Fruit fly (Drosophila melanogaster) whole organism, wandering third instar larva: ENCODE results near the gene Egfrap.

Experiments
- Abd-B ChIP-seq: fragments of >200 bp; optimal IDR thresholded peaks from 2 replicates; lab custom pipeline; 2017; ENCODE audit warnings: missing biosample characterization, missing genetic modification characterization
- CG32264 ChIP-seq: fragments of 200-800 bp; sonication (Bioruptor generic); optimal IDR thresholded peaks from 2 replicates; lab custom pipeline; 2016; ENCODE audit warnings: missing biosample characterization, missing genetic modification characterization
- CG9705 ChIP-seq: fragments of 200-800 bp; sonication (Bioruptor generic); optimal IDR thresholded peaks from 2 replicates; lab custom pipeline; 2018; ENCODE audit warnings: missing biosample characterization, mild to moderate bottlenecking, missing genetic modification characterization
- CrebA ChIP-seq: fragments of 200-800 bp; sonication (Bioruptor generic); optimal IDR thresholded peaks from 2 replicates; lab custom pipeline; 2016; ENCODE audit warnings: missing biosample characterization, mild to moderate bottlenecking, missing genetic modification characterization, borderline replicate concordance
- Dif ChIP-seq: fragments of 200-275, 200-300 bp; sonication (Bioruptor generic); optimal IDR thresholded peaks from 2 replicates; lab custom pipeline; 2018; ENCODE audit warnings: missing biosample characterization, missing genetic modification characterization; ENCODE audit not compliant: partially characterized antibody
- GATAd ChIP-seq: sonication (Bioruptor generic); optimal IDR thresholded peaks from 2 replicates; lab custom pipeline; 2016; ENCODE audit warnings: missing biosample characterization, missing genetic modification characterization
- HLH106 ChIP-seq: fragments of 200-800 bp; optimal IDR thresholded peaks from 3 replicates; lab custom pipeline; 2019; ENCODE audit warnings: missing biosample characterization, mild to moderate bottlenecking, missing genetic modification characterization, moderate library complexity
- Hnf4 ChIP-seq: fragments of 200-800 bp; sonication (Bioruptor generic); optimal IDR thresholded peaks from 2 replicates; lab custom pipeline; 2016; ENCODE audit warnings: missing biosample characterization, mild to moderate bottlenecking, missing genetic modification characterization
- Hr78 ChIP-seq: fragments of >200 bp; optimal IDR thresholded peaks from 2 replicates; lab custom pipeline; 2017; ENCODE audit warnings: missing biosample characterization, missing genetic modification characterization
- Hr83 ChIP-seq: fragments of 200-300 bp; sonication (Bioruptor generic); optimal IDR thresholded peaks from 2 replicates; lab custom pipeline; 2016; ENCODE audit warnings: missing biosample characterization, mild to moderate bottlenecking, missing genetic modification characterization, moderate library complexity; ENCODE audit not compliant: poor library complexity, severe bottlenecking
- Jra ChIP-seq: sonication (Bioruptor generic); optimal IDR thresholded peaks from 2 replicates; lab custom pipeline; 2016; ENCODE audit warnings: missing biosample characterization, missing genetic modification characterization
- Mio ChIP-seq: sonication (Bioruptor generic); optimal IDR thresholded peaks from 2 replicates; lab custom pipeline; 2016; ENCODE audit warnings: missing biosample characterization, missing genetic modification characterization
- Myc ChIP-seq: fragments of >200 bp; optimal IDR thresholded peaks from 2 replicates; lab custom pipeline; 2017
- N ChIP-seq: fragments of >200 bp; optimal IDR thresholded peaks from 2 replicates; lab custom pipeline; 2018; ENCODE audit warnings: missing biosample characterization, missing external identifiers, missing genetic modification characterization
- OdsH ChIP-seq: fragments of 200-800 bp; sonication (Bioruptor generic); optimal IDR thresholded peaks from 2 replicates; lab custom pipeline; 2016; ENCODE audit warnings: missing biosample characterization, mild to moderate bottlenecking, missing genetic modification characterization
- Sp1 ChIP-seq: fragments of 200-800 bp; sonication (Bioruptor generic); optimal IDR thresholded peaks from 3 replicates; lab custom pipeline; 2019; ENCODE audit warnings: missing biosample characterization, mild to moderate bottlenecking, missing genetic modification characterization, moderate library complexity
- brk ChIP-seq: fragments of 200-800 bp; sonication (Bioruptor generic); optimal IDR thresholded peaks from 2 replicates; lab custom pipeline; 2016; ENCODE audit warnings: missing biosample characterization, mild to moderate bottlenecking, missing genetic modification characterization
- dl ChIP-seq, 2 experiments: fragments of 175-275, 200-275 bp in 1 of 2; fragments of 200-275 bp in 1 of 2; sonication (Bioruptor generic); optimal IDR thresholded peaks; lab custom pipeline; 2018; ENCODE audit warnings: mild to moderate bottlenecking in 2 of 2, missing biosample characterization in 2 of 2, missing genetic modification characterization in 2 of 2, moderate library complexity in 2 of 2; ENCODE audit not compliant: partially characterized antibody in 2 of 2, insufficient read depth in 1 of 2
- ey ChIP-seq: fragments of 200-800 bp; sonication (Bioruptor generic); optimal IDR thresholded peaks from 2 replicates; lab custom pipeline; 2016; ENCODE audit warnings: missing biosample characterization, missing genetic modification characterization
- fru ChIP-seq: fragments of 200-800 bp; sonication (Bioruptor generic); optimal IDR thresholded peaks from 3 replicates; lab custom pipeline; 2016; ENCODE audit warnings: missing biosample characterization, mild to moderate bottlenecking, missing genetic modification characterization
- h ChIP-seq: fragments of 200-800 bp; sonication (Bioruptor generic); optimal IDR thresholded peaks from 3 replicates; lab custom pipeline; 2016; ENCODE audit warnings: missing biosample characterization, mild to moderate bottlenecking, missing genetic modification characterization
- lola ChIP-seq: fragments of >200 bp; optimal IDR thresholded peaks from 2 replicates; lab custom pipeline; 2017; ENCODE audit warnings: missing biosample characterization, missing genetic modification characterization
- pan ChIP-seq: fragments of >200 bp; optimal IDR thresholded peaks from 2 replicates; lab custom pipeline; 2017
- rgr ChIP-seq: fragments of 200-800 bp; sonication (Bioruptor generic); optimal IDR thresholded peaks from 3 replicates; lab custom pipeline; 2016; ENCODE audit warnings: missing biosample characterization, mild to moderate bottlenecking, missing genetic modification characterization
- sage ChIP-seq: fragments of 200-800 bp; sonication (Bioruptor generic); optimal IDR thresholded peaks from 2 replicates; lab custom pipeline; 2016; ENCODE audit warnings: missing biosample characterization, mild to moderate bottlenecking, missing genetic modification characterization
- sv ChIP-seq: fragments of 200-800 bp; sonication (Bioruptor generic); optimal IDR thresholded peaks from 3 replicates; lab custom pipeline; 2016; ENCODE audit warnings: missing biosample characterization, missing genetic modification characterization
- tai ChIP-seq: sonication (Bioruptor generic); optimal IDR thresholded peaks from 2 replicates; lab custom pipeline; 2016; ENCODE audit warnings: missing biosample characterization, missing genetic modification characterization
- usp ChIP-seq: fragments of >200 bp; optimal IDR thresholded peaks from 2 replicates; lab custom pipeline; 2017; ENCODE audit warnings: missing biosample characterization, missing genetic modification characterization
- woc ChIP-seq: sonication (Bioruptor generic); optimal IDR thresholded peaks from 2 replicates; lab custom pipeline; 2016; ENCODE audit warnings: missing biosample characterization, mild to moderate bottlenecking, missing genetic modification characterization

Gene Egfrap

dm6 chr3L:5952132-5952531 lies 1.7 kb upstream of the Egfrap start:
- peak; percentile 2 for TF ChIP-seq HLH106
- TF ChIP-seq lola, result no peak
- TF ChIP-seq Hnf4 (GFP tag; lab: Kevin White, UChicago), result no peak
- TF ChIP-seq fru (GFP tag; lab: Kevin White, UChicago), result peak; percentile 25
- TF ChIP-seq Abd-B (GFP tag; lab: Kevin White, UChicago), result no peak
- TF ChIP-seq sv (GFP tag; lab: Kevin White, UChicago), result no peak
- TF ChIP-seq Myc, result no peak
- TF ChIP-seq N (GFP tag; lab: Kevin White, UChicago), result no peak
- TF ChIP-seq Sp1 (GFP tag; lab: Kevin White, UChicago), result no peak
- TF ChIP-seq, all 38 proteins: peak for 2

- TF ChIP-seq Hr83 (GFP tag; lab: Kevin White, UChicago), result no peak
- TF ChIP-seq sage (GFP tag; lab: Kevin White, UChicago), result no peak
- no peak for TF ChIP-seq Abd-B (GFP tag; lab: Kevin White, UChicago)
- TF ChIP-seq tai (GFP tag; lab: Kevin White, UChicago), result no peak
- no peak for TF ChIP-seq Sp1 (GFP tag; lab: Kevin White, UChicago)
- TF ChIP-seq CG32264 (GFP tag; lab: Kevin White, UChicago), result no peak
- no peak for TF ChIP-seq CrebA (GFP tag; lab: Kevin White, UChicago)
- no peak for TF ChIP-seq rgr (GFP tag; lab: Kevin White, UChicago)
- TF ChIP-seq OdsH (GFP tag; lab: Kevin White, UChicago), result no peak
- TF ChIP-seq GATAd, result no peak
- TF ChIP-seq Mio, result no peak
- no peak for TF ChIP-seq HLH106
- no peak for TF ChIP-seq usp (GFP tag; lab: Kevin White, UChicago)
- TF ChIP-seq lola, result no peak
- TF ChIP-seq, all 38 proteins: peak for 0
Observed at dm6 chr3L:5947110-5947731, 3.2 kb downstream of the Egfrap start.

- TF ChIP-seq pan (lab: Kevin White, UChicago), result no peak
- no peak for TF ChIP-seq GATAd
- no peak for TF ChIP-seq Sp1 (GFP tag; lab: Kevin White, UChicago)
- no peak for TF ChIP-seq OdsH (GFP tag; lab: Kevin White, UChicago)
- no peak for TF ChIP-seq h (GFP tag; lab: Kevin White, UChicago)
- TF ChIP-seq Hr78 (GFP tag; lab: Kevin White, UChicago), result no peak
- no peak for TF ChIP-seq rgr (GFP tag; lab: Kevin White, UChicago)
- TF ChIP-seq brk (GFP tag; lab: Kevin White, UChicago), result no peak
- TF ChIP-seq ey (GFP tag; lab: Kevin White, UChicago), result no peak
- no peak for TF ChIP-seq HLH106
- TF ChIP-seq dl (GFP tag; optimal IDR thresholded peaks at IDR 0.05; lab: Kevin White, UChicago; ENCODE audit: insufficient read depth in 1 of 2, partially characterized antibody in 2 of 2), result no peak
- TF ChIP-seq usp (GFP tag; lab: Kevin White, UChicago), result no peak
- TF ChIP-seq sage (GFP tag; lab: Kevin White, UChicago), result no peak
- no peak for TF ChIP-seq CG9705 (GFP tag; lab: Kevin White, UChicago)
- no peak for TF ChIP-seq N (GFP tag; lab: Kevin White, UChicago)
- no peak for TF ChIP-seq Jra (GFP tag; lab: Kevin White, UChicago)
- no peak for TF ChIP-seq Myc
- TF ChIP-seq Dif (GFP tag; lab: Kevin White, UChicago), result no peak
- TF ChIP-seq Hnf4 (GFP tag; lab: Kevin White, UChicago), result no peak
Observed at dm6 chr3L:5945571-5945970, 4.9 kb downstream of the Egfrap start.

- no peak for TF ChIP-seq Abd-B (GFP tag; lab: Kevin White, UChicago)
Observed at dm6 chr3L:5943348-5943904, 7.0 kb downstream of the Egfrap start.

dm6 chr3L:5941508-5941907 lies 8.9 kb downstream of the Egfrap start:
- TF ChIP-seq CG32264 (GFP tag; lab: Kevin White, UChicago) (no peak), h (GFP tag; lab: Kevin White, UChicago) (no peak), Hnf4 (GFP tag; lab: Kevin White, UChicago) (no peak), Hr83 (GFP tag; lab: Kevin White, UChicago) (no peak), Hr78 (GFP tag; lab: Kevin White, UChicago) (no peak), dl (GFP tag; optimal IDR thresholded peaks at IDR 0.05; lab: Kevin White, UChicago; ENCODE audit: insufficient read depth in 1 of 2, partially characterized antibody in 2 of 2) (no peak), Jra (GFP tag; lab: Kevin White, UChicago) (no peak), HLH106 (peak; percentile 44), sv (GFP tag; lab: Kevin White, UChicago) (no peak), usp (GFP tag; lab: Kevin White, UChicago) (no peak), fru (GFP tag; lab: Kevin White, UChicago) (no peak), OdsH (GFP tag; lab: Kevin White, UChicago) (peak; percentile 11), woc (GFP tag; lab: Kevin White, UChicago) (no peak), brk (GFP tag; lab: Kevin White, UChicago) (no peak), Sp1 (GFP tag; lab: Kevin White, UChicago) (peak; percentile 15), pan (lab: Kevin White, UChicago) (no peak), GATAd (no peak), CG9705 (GFP tag; lab: Kevin White, UChicago) (no peak)
- TF ChIP-seq, all 38 proteins: peak for 3
